Worm (Caenorhabditis elegans): ENCODE results near the gene vps-8.

Gene vps-8

ce11 chrIV:12268272-12269045, 7.3 kb downstream of the vps-8 start, which contains the start of the genes ppm-1.H and rpl-34:
ppm-1.H (minus strand) TSS chrIV:12268322.
rpl-34 (plus strand) TSS chrIV:12268995.
- TF ChIP-seq unc-62 (GFP tag; optimal IDR thresholded peaks at IDR 0.05) = no peak

- TF ChIP-seq unc-62 (GFP tag; optimal IDR thresholded peaks at IDR 0.05) = no peak
Observed at ce11 chrIV:12265877-12266276, 9.9 kb downstream of the vps-8 start.

ce11 chrIV:12261353-12261752, 14.4 kb downstream of the vps-8 start, which contains the start of gene sre-14:
sre-14 (minus strand) TSS chrIV:12261453.
- no peak for TF ChIP-seq unc-62 (GFP tag; optimal IDR thresholded peaks at IDR 0.05)

- no peak for TF ChIP-seq unc-62 (GFP tag; optimal IDR thresholded peaks at IDR 0.05)
Observed at ce11 chrIV:12259161-12259870, 16.5 kb downstream of the vps-8 start, which contains the start of gene Y39C12A.9. Y39C12A.9 (minus strand) TSS chrIV:12259211.

ce11 chrIV:12252579-12252978, 23.2 kb downstream of the vps-8 start, which contains the start of gene dnj-26:
dnj-26 (minus strand) TSS chrIV:12252679.
- no peak for TF ChIP-seq unc-62 (GFP tag; optimal IDR thresholded peaks at IDR 0.05)

ce11 chrIV:12244706-12245105, 31.1 kb downstream of the vps-8 start, which contains the start of gene sre-15:
sre-15 (minus strand) TSS chrIV:12244806.
- no peak for TF ChIP-seq unc-62 (GFP tag; optimal IDR thresholded peaks at IDR 0.05)

- TF ChIP-seq unc-62 (GFP tag; optimal IDR thresholded peaks at IDR 0.05) = no peak
Observed at ce11 chrIV:12238851-12239250, 36.9 kb downstream of the vps-8 start, which contains the start of gene sre-19. sre-19 (minus strand) TSS chrIV:12238951.

- no peak for TF ChIP-seq unc-62 (GFP tag; optimal IDR thresholded peaks at IDR 0.05)
Observed at ce11 chrIV:12236011-12236410, 39.8 kb downstream of the vps-8 start, which contains the start of gene sre-16. sre-16 (minus strand) TSS chrIV:12236111.

- no peak for TF ChIP-seq unc-62 (GFP tag; optimal IDR thresholded peaks at IDR 0.05)
Observed at ce11 chrIV:12229679-12230078, 46.1 kb downstream of the vps-8 start, which contains the start of gene sre-18. sre-18 (minus strand) TSS chrIV:12229779.

ce11 chrIV:12227012-12227411, 48.8 kb downstream of the vps-8 start, which contains the start of gene mlt-3:
mlt-3 (minus strand) TSS chrIV:12227112.
- no peak for TF ChIP-seq unc-62 (GFP tag; optimal IDR thresholded peaks at IDR 0.05)
